Worm (Caenorhabditis elegans) whole organism, mixed stage, embryonic: ENCODE results near the gene srj-38.

Source experiments
- ceh-43 ChIP-seq: fragments of 200-800 bp; sonication (Bioruptor generic); optimal IDR thresholded peaks from 2 replicates; lab custom pipeline; 2018; ENCODE audit warnings: mild to moderate bottlenecking, missing genetic modification characterization, moderate library complexity, missing compliant biosample characterization
- ces-1 ChIP-seq: fragments of 150-350 bp; optimal IDR thresholded peaks from 2 replicates; lab custom pipeline; 2014; ENCODE audit warnings: missing biosample characterization, missing genetic modification reagents, missing genetic modification characterization
- lin-13 ChIP-seq: fragments of 150-350 bp; optimal IDR thresholded peaks from 2 replicates; lab custom pipeline; 2014; ENCODE audit warnings: missing biosample characterization, missing genetic modification characterization
- nhr-2 ChIP-seq: fragments of 150-350 bp; optimal IDR thresholded peaks from 2 replicates; lab custom pipeline; 2014; ENCODE audit warnings: missing biosample characterization, missing genetic modification characterization
- nhr-28 ChIP-seq: fragments of 150-350 bp; optimal IDR thresholded peaks from 2 replicates; lab custom pipeline; 2014; ENCODE audit warnings: missing biosample characterization, missing genetic modification characterization
- pha-4 ChIP-seq: fragments of 150-350 bp; optimal IDR thresholded peaks from 2 replicates; lab custom pipeline; 2018; ENCODE audit warnings: missing biosample characterization, missing genetic modification reagents, missing genetic modification characterization
- ztf-11 ChIP-seq: fragments of 150-350 bp; optimal IDR thresholded peaks from 2 replicates; lab custom pipeline; 2014; ENCODE audit warnings: missing biosample characterization, missing genetic modification characterization

- TF ChIP-seq ceh-43 (GFP tag; lab: Kevin White, UChicago) = no peak
- no peak for TF ChIP-seq ztf-11 (tag; lab: Kevin White, UChicago)
- TF ChIP-seq lin-13 = no peak
- no peak for TF ChIP-seq pha-4 (tag; lab: Kevin White, UChicago)
- TF ChIP-seq ces-1 (GFP tag; lab: Kevin White, UChicago) = no peak
- no peak for TF ChIP-seq nhr-2
- TF ChIP-seq nhr-28 (tag; lab: Kevin White, UChicago) = no peak
These were observed 32.0 kb downstream of the srj-38 start, which contains the start of gene K09C6.3 for ce11 chrV:852184-852583.
